Worm (Caenorhabditis elegans): ENCODE data around the gene dat-1.

- TF ChIP-seq him-1 (tag; optimal IDR thresholded peaks at IDR 0.05) (no peak), dao-5 (tag; optimal IDR thresholded peaks at IDR 0.05) (no peak), W03F9.2 (tag; optimal IDR thresholded peaks at IDR 0.05) (no peak)
These were observed 43.2 kb upstream of the dat-1 start, which contains the start of gene ZC84.6 for ce11 chrIII:9199605-9200004.
